Worm (Caenorhabditis elegans): Measurements from ENCODE around the gene msrp-7.
A peak's percentile ranks its signal among the peaks of the same experiment; 100 is the strongest.

msrp-7 gene

DNA sequence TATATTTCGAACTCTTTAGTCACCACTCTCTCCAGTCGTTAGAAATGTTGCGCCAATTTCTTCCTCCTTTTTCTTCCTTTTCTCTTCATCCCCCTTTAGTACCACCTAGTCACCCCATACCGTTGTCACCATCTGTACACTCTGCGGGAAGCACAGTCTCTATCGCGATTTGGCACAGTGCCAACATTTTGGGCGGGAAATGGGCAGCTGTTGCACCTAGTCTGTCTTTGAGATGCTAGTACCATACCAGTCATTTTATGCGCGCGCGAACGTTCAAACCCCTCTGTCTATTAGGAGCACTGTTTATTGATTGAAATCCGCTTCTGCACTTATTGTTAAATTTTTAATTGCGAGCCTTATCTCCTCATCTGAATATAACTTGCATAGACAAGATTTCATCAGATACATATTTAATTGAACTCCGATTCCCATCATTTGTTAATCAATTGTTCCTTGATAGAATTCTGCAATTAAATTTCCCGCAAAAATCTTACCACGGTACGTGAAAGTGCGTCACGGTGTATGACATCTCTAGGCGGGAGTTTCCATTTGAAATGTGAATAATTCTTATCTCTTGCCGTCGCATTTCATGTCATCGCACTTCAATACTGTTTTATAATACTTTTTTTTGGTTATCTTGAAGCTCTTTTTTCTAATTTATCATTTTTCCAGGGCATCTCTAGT, 25.9 kb upstream of the msrp-7 start, which contains the start of gene cdl-1:
Gene cdl-1 (plus strand): TSS at position 673 of the 684 bp plus-strand sequence.
- TF ChIP-seq mel-28 (tag; optimal IDR thresholded peaks at IDR 0.05; ENCODE audit: borderline replicate concordance) (no peak), mcd-1 (GFP tag; IDR thresholded peaks at IDR 0.05) (peak; percentile 15; the same call in 1 of the 2 replicates), lin-35 (GFP tag; optimal IDR thresholded peaks at IDR 0.05) (peak in 1 of 3 experiments; percentile 84), F23B12.7 (tag; optimal IDR thresholded peaks at IDR 0.05; ENCODE audit: insufficient read depth) (peak; percentile 3), Y53F4B.3 (GFP tag; IDR thresholded peaks at IDR 0.05) (no peak), attf-6 (GFP tag; IDR thresholded peaks at IDR 0.05) (no peak), tlf-1 (GFP tag; optimal IDR thresholded peaks at IDR 0.05) (no peak), dox-1 (GFP tag; IDR thresholded peaks at IDR 0.05) (0 out of 2 replicates have a peak, but pooled peaks have one; percentile 15), tbx-9 (tag; optimal IDR thresholded peaks at IDR 0.05; ENCODE audit: borderline replicate concordance) (no peak), B0261.1 (tag; optimal IDR thresholded peaks at IDR 0.05) (no peak), D2030.7 (GFP tag; IDR thresholded peaks at IDR 0.05) (no peak), madf-3 (GFP tag; IDR thresholded peaks at IDR 0.05) (peak; percentile 63; the same call in 1 of the 2 replicates), lin-54 (GFP tag; optimal IDR thresholded peaks at IDR 0.05) (peak; percentile 85), ceh-27 (GFP tag; optimal IDR thresholded peaks at IDR 0.05) (peak; percentile 37), lin-26 (GFP tag; IDR thresholded peaks at IDR 0.05) (no peak), cebp-1 (GFP tag; IDR thresholded peaks at IDR 0.05) (no peak), cebp-1 (tag; optimal IDR thresholded peaks at IDR 0.05) (peak; percentile 46), sea-2 (GFP tag; IDR thresholded peaks at IDR 0.05) (no peak), madf-6 (GFP tag; IDR thresholded peaks at IDR 0.05) (peak; percentile 54; the same call in 1 of the 2 replicates), attf-5 (GFP tag; optimal IDR thresholded peaks at IDR 0.05) (peak; percentile 67), dpl-1 (GFP tag; optimal IDR thresholded peaks at IDR 0.05) (peak; percentile 79), somi-1 (GFP tag; optimal IDR thresholded peaks at IDR 0.05) (no peak), pha-4 (tag; optimal IDR thresholded peaks at IDR 0.05) (peak; percentile 52), ztf-28 (GFP tag; IDR thresholded peaks at IDR 0.05) (no peak), ztf-18 (tag; optimal IDR thresholded peaks at IDR 0.05) (no peak), ZK185.1 (tag; optimal IDR thresholded peaks at IDR 0.05; ENCODE audit: poor library complexity, severe bottlenecking) (peak; percentile 44), efl-1 (GFP tag; optimal IDR thresholded peaks at IDR 0.05) (peak; percentile 78)

DNA sequence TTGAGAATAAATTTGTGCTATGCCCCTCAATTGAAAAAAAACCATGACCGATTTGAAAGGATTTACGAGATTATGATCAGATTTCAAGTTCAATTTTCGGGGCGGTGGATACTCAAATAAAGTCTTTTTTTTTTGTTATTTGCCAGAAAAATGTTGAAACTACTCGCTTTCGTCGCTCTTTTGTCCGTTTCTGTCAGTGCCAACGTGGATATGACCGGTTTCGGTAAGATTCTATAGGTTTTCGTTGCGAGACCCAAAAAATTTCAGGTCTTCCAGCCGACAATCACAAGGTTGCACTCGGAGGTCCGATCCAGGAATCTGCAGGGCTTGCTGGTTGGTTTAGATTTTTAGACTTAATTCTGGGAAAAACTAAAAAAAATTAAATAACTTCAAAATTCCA, 23.6 kb upstream of the msrp-7 start, which contains the start of gene tag-209:
Gene tag-209 (plus strand): TSS at position 73 of the 400 bp plus-strand sequence.
- TF ChIP-seq bed-2 (GFP tag; IDR thresholded peaks at IDR 0.05): no peak
- no peak for TF ChIP-seq ceh-79 (tag; optimal IDR thresholded peaks at IDR 0.05)
- TF ChIP-seq hsf-1 (GFP tag; IDR thresholded peaks at IDR 0.05): no peak
- TF ChIP-seq nhr-27 (tag; optimal IDR thresholded peaks at IDR 0.05): no peak
- no peak for TF ChIP-seq tlf-1 (GFP tag; optimal IDR thresholded peaks at IDR 0.05)
- TF ChIP-seq die-1 (tag; optimal IDR thresholded peaks at IDR 0.05): no peak
- no peak for TF ChIP-seq dox-1 (GFP tag; IDR thresholded peaks at IDR 0.05)
- no peak for TF ChIP-seq hmg-1.2 (GFP tag; IDR thresholded peaks at IDR 0.05)
- TF ChIP-seq mxl-1 (tag; optimal IDR thresholded peaks at IDR 0.05): no peak
- no peak for TF ChIP-seq nfya-1 (tag; optimal IDR thresholded peaks at IDR 0.05; ENCODE audit: borderline replicate concordance, insufficient read depth)
- no peak for TF ChIP-seq lsl-1 (GFP tag; optimal IDR thresholded peaks at IDR 0.05)
- peak; percentile 39; the same call in 1 of the 2 replicates for TF ChIP-seq ekl-4 (GFP tag; IDR thresholded peaks at IDR 0.05)
- TF ChIP-seq him-1 (tag; optimal IDR thresholded peaks at IDR 0.05): peak; percentile 72
- TF ChIP-seq nhr-90 (tag; optimal IDR thresholded peaks at IDR 0.05): no peak
- TF ChIP-seq ztf-25 (GFP tag; IDR thresholded peaks at IDR 0.05): no peak
- no peak for TF ChIP-seq B0035.1 (tag; optimal IDR thresholded peaks at IDR 0.05)
